Fruit fly (Drosophila melanogaster) S2 (cell line): ENCODE measurements around the gene Cpr76Ba.
"Not testable (repeated sequence)": the region's sequence is repeated elsewhere in the genome, so short reads cannot be mapped to it uniquely, and the experiment has no call there.

Experiments
- CG8478 ChIP-seq: fragments of >200 bp; optimal IDR thresholded peaks from 2 replicates; lab custom pipeline; 2018
- CTCF ChIP-seq, 2 experiments: fragments of >200 bp; optimal IDR thresholded peaks; 2 replicates each; lab custom pipeline; 2018

The Cpr76Ba gene

DNA sequence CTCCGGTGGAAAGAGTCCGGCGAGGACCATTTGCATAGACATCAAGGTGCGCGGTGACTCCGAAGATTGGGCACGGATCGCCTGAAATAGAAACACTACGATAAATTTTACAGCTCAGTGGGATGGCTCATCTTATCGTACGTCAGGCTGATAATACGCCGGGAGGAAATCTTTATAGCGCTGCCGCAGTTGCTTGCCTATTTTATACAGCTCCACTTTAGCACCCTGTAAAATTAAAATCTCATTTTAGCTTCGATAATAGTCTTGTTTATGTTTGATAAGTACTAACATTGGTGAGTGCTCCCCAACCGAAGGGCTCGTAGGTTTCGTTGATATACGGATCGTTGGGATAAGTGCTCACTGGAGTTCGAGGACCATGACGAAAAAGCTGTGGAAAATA, 18.8 kb downstream of the Cpr76Ba start:
- no peak for TF ChIP-seq CG8478 (lab: Kevin White, UChicago)
- no peak for TF ChIP-seq CTCF (optimal IDR thresholded peaks at IDR 0.05; lab: Kevin White, UChicago)

DNA sequence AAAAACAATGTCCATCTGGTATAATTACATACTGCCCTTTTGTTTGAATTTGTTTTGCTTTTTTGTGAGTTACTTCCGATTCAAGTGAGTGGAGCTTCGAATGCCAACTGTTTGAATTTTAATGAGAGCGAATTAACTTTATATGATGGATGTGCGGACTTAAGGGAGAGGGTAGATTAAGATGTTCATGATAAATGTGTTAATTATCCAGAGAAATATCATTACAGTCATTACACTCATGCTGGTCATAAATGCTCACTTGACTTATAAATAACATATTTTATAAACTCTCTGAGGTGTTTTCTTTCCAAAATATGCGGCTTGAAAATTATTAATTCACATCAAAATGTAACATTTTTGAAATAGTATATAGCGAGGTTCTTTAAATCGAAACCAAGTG, 20.5 kb downstream of the Cpr76Ba start, which contains the start of gene CG9449:
Gene CG9449 (minus strand): TSS at position 101 of the 400 bp plus-strand sequence.
- no peak for TF ChIP-seq CG8478 (lab: Kevin White, UChicago)
- no peak for TF ChIP-seq CTCF (optimal IDR thresholded peaks at IDR 0.05; lab: Kevin White, UChicago)

DNA sequence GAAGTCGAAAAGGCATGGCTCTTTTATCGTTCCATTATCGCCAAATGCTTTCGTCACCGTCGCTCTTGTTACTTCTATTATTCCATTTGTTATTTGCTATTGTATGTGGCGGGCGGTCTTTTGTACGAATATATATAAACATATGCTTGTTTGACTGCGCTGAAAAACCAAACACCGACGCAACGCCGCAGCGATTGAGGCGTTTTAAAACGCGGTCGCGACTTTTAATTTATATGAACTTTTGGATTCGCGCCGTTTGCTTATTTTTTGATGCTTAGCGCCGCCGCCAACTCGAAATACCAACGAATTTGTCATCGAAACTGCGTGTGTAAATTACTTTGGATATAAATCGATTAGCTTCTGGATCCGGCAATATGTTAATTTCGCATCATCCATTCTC, 21.0 kb downstream of the Cpr76Ba start:
- no peak for TF ChIP-seq CTCF (optimal IDR thresholded peaks at IDR 0.05; lab: Kevin White, UChicago)
- TF ChIP-seq CG8478 (lab: Kevin White, UChicago): no peak

DNA sequence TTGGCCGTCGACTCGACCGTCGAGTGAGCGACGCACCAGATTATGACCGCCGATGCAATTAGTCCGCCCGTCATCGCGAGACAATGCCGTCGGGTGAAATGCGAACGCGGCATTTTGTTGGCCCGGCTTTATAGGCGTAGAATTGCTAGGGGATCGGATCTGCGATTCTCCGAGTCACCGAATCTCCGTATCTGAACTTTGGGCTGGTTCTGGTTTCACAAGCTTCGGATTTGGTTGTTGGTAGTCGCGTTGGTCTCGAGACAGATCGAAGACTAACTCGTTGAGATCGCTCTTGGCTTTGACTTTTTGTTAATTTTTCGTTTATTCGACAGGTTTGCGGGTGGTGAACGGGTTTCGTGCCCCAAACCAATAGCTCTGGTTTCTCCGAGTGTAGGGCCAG, 21.5 kb downstream of the Cpr76Ba start:
- TF ChIP-seq CTCF (optimal IDR thresholded peaks at IDR 0.05; lab: Kevin White, UChicago) (no peak), CG8478 (lab: Kevin White, UChicago) (no peak)

DNA sequence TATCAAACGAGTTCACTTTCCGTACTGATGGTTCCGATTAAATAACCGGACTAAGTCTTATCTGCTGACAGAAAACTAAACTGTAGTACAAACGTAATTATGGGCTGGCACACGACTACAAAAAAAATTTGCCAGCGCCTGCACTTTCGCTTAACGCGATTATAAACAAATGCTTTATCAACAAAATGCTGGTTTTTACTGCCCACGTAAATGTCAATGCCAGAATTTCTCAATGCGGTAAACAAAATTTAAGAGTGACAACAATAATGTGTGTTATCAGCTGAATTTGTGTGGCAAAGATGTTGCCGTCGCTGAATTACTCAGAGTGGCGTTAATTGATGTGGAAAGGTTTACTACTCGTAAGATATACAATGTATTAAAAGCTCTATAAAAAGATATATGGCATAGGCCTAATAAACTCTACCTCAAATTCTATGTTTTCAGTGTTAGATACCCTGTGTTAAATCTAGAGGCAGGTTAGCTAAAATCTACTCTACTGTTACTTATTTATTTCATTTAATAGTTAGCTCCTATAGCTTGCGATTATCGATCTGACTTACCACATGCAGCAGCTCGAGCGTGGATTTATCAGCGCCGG, 22.0 kb downstream of the Cpr76Ba start:
- TF ChIP-seq CG8478 (lab: Kevin White, UChicago): no peak
- TF ChIP-seq CTCF (optimal IDR thresholded peaks at IDR 0.05; lab: Kevin White, UChicago): no peak

DNA sequence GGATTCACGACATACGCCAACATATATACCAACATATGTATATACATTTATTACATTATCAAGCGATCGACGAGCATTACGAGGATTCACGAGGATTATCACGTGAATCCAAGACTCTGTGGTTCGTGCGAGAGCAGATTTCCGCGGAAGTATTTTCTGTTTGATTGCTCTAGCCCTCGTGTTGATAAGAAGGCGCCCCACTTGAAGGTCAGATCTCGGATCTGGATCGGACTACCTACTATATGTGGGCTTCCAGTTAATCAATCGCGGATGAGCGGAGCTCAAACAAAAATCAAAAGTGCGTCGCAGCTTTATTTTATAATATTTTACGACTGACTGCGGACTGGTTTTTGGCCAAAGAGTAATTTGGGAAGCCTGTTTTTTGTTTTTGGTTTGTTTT, 23.2 kb downstream of the Cpr76Ba start:
- TF ChIP-seq CTCF (optimal IDR thresholded peaks at IDR 0.05; lab: Kevin White, UChicago): no peak
- no peak for TF ChIP-seq CG8478 (lab: Kevin White, UChicago)

DNA sequence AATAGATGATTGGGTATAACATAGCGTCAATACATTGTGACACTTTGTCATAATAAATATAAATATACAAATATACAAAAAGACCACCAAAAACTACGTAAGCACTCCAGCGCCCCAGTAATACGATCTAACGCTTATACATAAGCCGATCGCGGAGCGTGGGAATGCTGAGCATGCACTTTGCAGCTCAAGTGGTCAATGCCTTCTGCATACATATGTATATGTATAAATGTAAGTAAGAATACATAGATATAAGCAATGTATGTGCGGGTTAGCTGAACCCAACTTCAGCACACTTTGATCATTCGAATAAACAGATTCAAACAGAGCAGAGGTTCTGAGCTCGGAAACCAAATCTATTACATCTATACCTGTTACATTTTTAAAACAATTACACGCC, 30.9 kb downstream of the Cpr76Ba start, which contains the start of gene CG32212:
Gene CG32212 (plus strand): TSS at position 301 of the 400 bp plus-strand sequence.
- TF ChIP-seq CTCF (optimal IDR thresholded peaks at IDR 0.05; lab: Kevin White, UChicago); CG8478 (lab: Kevin White, UChicago): not testable (repeated sequence)

DNA sequence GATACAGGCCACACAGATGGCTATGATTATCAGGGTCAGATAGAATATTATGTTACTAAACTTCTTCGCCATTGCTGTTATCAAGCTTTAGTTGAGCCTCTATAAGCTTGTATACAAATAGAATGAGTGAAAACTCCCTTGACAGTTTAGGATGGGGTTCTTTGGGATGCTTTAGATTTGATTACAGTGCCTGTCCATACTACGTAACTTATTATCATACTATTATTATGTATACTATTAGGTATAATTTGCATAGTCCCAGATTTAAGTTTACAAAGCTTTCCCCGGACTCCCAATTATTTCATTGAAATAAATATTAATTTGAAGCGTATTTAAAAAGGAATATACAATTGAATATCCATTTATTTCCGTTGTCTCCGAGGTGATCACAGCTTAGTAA, 31.7 kb downstream of the Cpr76Ba start, which contains the start of gene brv1:
Gene brv1 (minus strand): TSS at position 101 of the 400 bp plus-strand sequence.
- no peak for TF ChIP-seq CTCF (optimal IDR thresholded peaks at IDR 0.05; lab: Kevin White, UChicago)
- no peak for TF ChIP-seq CG8478 (lab: Kevin White, UChicago)

DNA sequence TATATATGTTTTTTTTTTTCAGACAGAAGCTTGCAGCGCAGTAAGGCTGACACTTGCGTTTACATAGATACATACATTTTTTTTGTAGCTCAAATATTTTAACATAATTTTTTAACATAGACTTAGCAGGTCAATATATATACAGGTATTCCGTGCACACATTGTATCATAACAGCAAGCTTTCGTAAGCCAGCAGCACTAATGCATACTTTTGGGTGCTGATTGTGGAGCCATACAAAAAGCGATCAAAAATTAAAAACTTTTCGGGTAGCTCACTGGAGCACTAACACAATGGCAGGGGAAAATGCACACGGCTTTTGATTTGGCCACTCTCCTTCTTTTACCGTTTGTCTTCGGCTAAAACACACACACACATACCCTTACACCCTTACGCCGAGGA, 35.1 kb downstream of the Cpr76Ba start:
- TF ChIP-seq CG8478 (lab: Kevin White, UChicago) (no peak), CTCF (optimal IDR thresholded peaks at IDR 0.05; lab: Kevin White, UChicago) (no peak)

DNA sequence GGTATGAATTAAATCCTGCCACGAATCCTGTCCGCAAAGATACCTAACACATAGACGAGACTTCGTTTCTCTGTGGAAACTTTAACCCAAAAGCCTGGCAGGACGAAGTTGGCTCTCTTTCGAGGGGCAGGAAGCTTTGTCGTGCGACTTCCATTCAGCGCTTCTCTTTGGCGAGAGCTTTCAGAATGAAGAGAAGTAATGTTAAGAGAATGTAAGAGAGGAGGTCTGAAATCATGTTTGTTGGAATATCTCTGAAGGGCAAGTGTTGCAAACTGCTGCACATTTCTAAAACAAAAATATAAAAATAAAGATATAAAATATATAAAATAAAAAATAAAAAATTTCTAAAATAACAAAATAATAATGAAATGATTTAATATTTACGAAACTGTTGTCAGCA, 36.1 kb downstream of the Cpr76Ba start:
- TF ChIP-seq CTCF (optimal IDR thresholded peaks at IDR 0.05; lab: Kevin White, UChicago) (no peak), CG8478 (lab: Kevin White, UChicago) (no peak)

DNA sequence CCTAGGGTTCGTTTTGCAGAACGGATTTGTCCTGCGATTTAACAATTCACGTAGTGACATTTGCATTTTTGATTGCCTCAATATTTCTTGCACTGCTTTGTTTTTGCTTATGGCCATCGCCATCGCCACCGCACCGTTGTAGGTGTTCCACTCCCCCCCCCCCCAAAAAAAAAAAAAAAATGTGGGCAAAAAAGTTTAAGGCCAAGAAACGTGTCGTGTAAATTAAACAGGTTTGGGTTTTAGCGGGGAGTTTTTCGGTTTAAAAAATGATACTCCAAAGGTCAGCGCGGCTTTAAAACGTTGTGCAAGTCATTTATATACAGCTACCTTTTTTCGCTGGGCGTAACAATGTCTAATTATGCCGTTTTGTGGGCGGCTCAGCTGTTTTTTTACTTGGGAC, 36.9 kb downstream of the Cpr76Ba start:
- TF ChIP-seq CG8478 (lab: Kevin White, UChicago) (no peak), CTCF (optimal IDR thresholded peaks at IDR 0.05; lab: Kevin White, UChicago) (no peak)

DNA sequence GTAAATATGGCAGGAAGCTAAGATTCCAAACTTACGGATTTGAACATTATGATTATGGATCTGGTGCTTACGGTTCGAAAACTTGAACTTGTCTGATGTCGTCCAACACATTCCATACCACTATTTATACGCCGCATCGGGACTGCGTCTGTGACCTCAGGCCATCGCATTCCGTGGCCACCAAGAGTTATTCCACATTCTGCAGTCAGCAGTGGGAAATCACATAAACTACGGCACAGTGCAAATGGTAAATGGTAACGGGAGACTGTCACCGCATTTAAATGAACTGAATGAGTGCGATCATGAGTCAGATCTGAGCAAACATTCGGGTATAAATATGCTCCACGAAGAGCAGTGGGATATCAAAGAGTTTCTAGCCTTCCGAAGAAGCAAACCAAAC, 42.7 kb downstream of the Cpr76Ba start, which contains the start of the genes CG18294 and CG32213:
Gene CG18294 (minus strand): TSS at position 101 of the 400 bp plus-strand sequence.
Gene CG32213 (plus strand): TSS at position 362 of the 400 bp plus-strand sequence.
- not testable (repeated sequence) for TF ChIP-seq CTCF (optimal IDR thresholded peaks at IDR 0.05; lab: Kevin White, UChicago); CG8478 (lab: Kevin White, UChicago)

DNA sequence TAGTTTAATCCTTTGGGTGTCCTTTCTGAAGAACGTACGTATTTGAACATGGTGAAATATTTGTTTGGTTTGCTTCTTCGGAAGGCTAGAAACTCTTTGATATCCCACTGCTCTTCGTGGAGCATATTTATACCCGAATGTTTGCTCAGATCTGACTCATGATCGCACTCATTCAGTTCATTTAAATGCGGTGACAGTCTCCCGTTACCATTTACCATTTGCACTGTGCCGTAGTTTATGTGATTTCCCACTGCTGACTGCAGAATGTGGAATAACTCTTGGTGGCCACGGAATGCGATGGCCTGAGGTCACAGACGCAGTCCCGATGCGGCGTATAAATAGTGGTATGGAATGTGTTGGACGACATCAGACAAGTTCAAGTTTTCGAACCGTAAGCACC, 46.0 kb downstream of the Cpr76Ba start, which contains the start of the genes 825-Oak and CG12519:
Gene 825-Oak (minus strand): TSS at position 101 of the 400 bp plus-strand sequence.
Gene CG12519 (plus strand): TSS at position 364 of the 400 bp plus-strand sequence.
- TF ChIP-seq CG8478 (lab: Kevin White, UChicago); CTCF (optimal IDR thresholded peaks at IDR 0.05; lab: Kevin White, UChicago): not testable (repeated sequence)
